Worm (Caenorhabditis elegans) whole organism, L3 larva: Measurements from ENCODE around the gene slfl-5.
A peak's percentile ranks its signal among the peaks of the same experiment; 100 is the strongest.

Experiments
- ama-1 ChIP-seq: fragments of 150-350 bp; optimal IDR thresholded peaks from 2 replicates; lab custom pipeline; 2018
- ceh-16 ChIP-seq: sonication (generic microtip); optimal IDR thresholded peaks from 2 replicates; lab custom pipeline; 2017; ENCODE audit warnings: missing biosample characterization, missing genetic modification characterization
- ceh-82 ChIP-seq: fragments of 150-350 bp; optimal IDR thresholded peaks from 2 replicates; lab custom pipeline; 2014; ENCODE audit warnings: missing biosample characterization, missing genetic modification characterization
- eor-1 ChIP-seq, 2 experiments: fragments of 150-350 bp; optimal IDR thresholded peaks; 2 replicates each; lab custom pipeline; 2014 to 2018; ENCODE audit warnings: missing biosample characterization in 2 of 2, missing genetic modification characterization in 2 of 2
- fkh-2 ChIP-seq: fragments of 150-350 bp; optimal IDR thresholded peaks from 2 replicates; lab custom pipeline; 2014; ENCODE audit warnings: missing biosample characterization, missing genetic modification reagents, missing genetic modification characterization
- nfya-1 ChIP-seq: sonication (generic microtip); optimal IDR thresholded peaks from 2 replicates; lab custom pipeline; 2017; ENCODE audit warnings: missing genetic modification characterization, mild to moderate bottlenecking, missing compliant biosample characterization, antibody characterized with exemption, moderate library complexity; ENCODE audit not compliant: insufficient read depth
- nhr-43 ChIP-seq: sonication (generic microtip); optimal IDR thresholded peaks from 2 replicates; lab custom pipeline; 2016; ENCODE audit warnings: mild to moderate bottlenecking, missing genetic modification characterization, missing compliant biosample characterization; ENCODE audit not compliant: poor library complexity, severe bottlenecking
- pha-4 ChIP-seq: fragments of 150-350 bp; optimal IDR thresholded peaks from 2 replicates; lab custom pipeline; 2014; ENCODE audit warnings: missing biosample characterization, missing genetic modification reagents, missing genetic modification characterization

Gene slfl-5

ce11 chrV:12192129-12192528 lies 52.7 kb downstream of the slfl-5 start, which contains the start of gene rnp-1:
Gene rnp-1 (plus strand): TSS chrV:12192273.
- TF ChIP-seq ama-1 (lab: Kevin White, UChicago), result peak; percentile 35
- no peak for TF ChIP-seq nhr-43
- TF ChIP-seq eor-1 (tag; optimal IDR thresholded peaks at IDR 0.05; lab: Kevin White, UChicago), result no peak
- no peak for TF ChIP-seq ceh-16
- no peak for TF ChIP-seq nfya-1
- no peak for TF ChIP-seq fkh-2 (tag; lab: Kevin White, UChicago)
- TF ChIP-seq pha-4 (tag; lab: Kevin White, UChicago), result peak; percentile 10
- no peak for TF ChIP-seq ceh-82 (tag; lab: Kevin White, UChicago)
